Worm (Caenorhabditis elegans): ENCODE data around the gene zzz-1.

The zzz-1 gene

DNA sequence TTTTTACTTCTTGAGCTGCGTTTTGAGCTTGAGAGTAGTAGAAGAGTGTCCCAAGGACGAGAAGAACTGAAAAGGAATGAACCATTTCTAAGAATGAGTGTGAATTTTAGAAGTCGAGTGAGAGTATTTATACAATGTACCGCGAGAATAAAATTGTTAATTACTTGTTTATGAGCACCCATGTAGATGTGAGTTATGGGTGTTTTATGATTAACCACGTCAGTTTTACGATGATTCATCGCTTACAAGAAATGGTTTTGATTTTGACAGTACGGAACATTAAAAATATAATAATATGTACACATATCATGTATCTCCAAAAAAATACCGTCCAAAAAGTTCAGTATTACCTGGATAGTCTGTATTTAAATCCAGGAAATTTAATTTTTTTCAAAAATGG lies 45.4 kb upstream of the zzz-1 start, which contains the start of gene clec-221:
Gene clec-221, minus strand, starts transcription at position 101 of the 400 bp plus-strand sequence.
- no peak for TF ChIP-seq unc-86 (tag; optimal IDR thresholded peaks at IDR 0.05)
- no peak for TF ChIP-seq Y116A8C.19 (tag; optimal IDR thresholded peaks at IDR 0.05; ENCODE audit: borderline replicate concordance)

- TF ChIP-seq pqm-1 (tag; optimal IDR thresholded peaks at IDR 0.05) = no peak
- peak; percentile 47 for TF ChIP-seq nhr-47 (tag; optimal IDR thresholded peaks at IDR 0.05)
- peak; percentile 51 for TF ChIP-seq nhr-85 (tag)
- no peak for TF ChIP-seq ets-5 (GFP tag; IDR thresholded peaks at IDR 0.05)
- peak in 1 of 2 experiments; percentile 19 for TF ChIP-seq lin-35 (GFP tag; optimal IDR thresholded peaks at IDR 0.05)
- TF ChIP-seq efl-1 (optimal IDR thresholded peaks at IDR 0.05) = peak in 1 of 2 experiments; percentile 4
- peak in 1 of 2 experiments; percentile 80 for TF ChIP-seq efl-1 (GFP tag; optimal IDR thresholded peaks at IDR 0.05 in 1 of 2)
- no peak for TF ChIP-seq aly-2 (tag; optimal IDR thresholded peaks at IDR 0.05)
- no peak for TF ChIP-seq jun-1 (tag; optimal IDR thresholded peaks at IDR 0.05)
- no peak for TF ChIP-seq unc-30 (tag; optimal IDR thresholded peaks at IDR 0.05)
- TF ChIP-seq zag-1 (tag; optimal IDR thresholded peaks at IDR 0.05) = no peak
- TF ChIP-seq nhr-90 (tag; optimal IDR thresholded peaks at IDR 0.05; ENCODE audit: poor library complexity) = peak; percentile 34
- no peak for TF ChIP-seq sup-37 (GFP tag; optimal IDR thresholded peaks at IDR 0.05)
- TF ChIP-seq ama-1 (optimal IDR thresholded peaks at IDR 0.05) = no peak
- no peak for TF ChIP-seq alr-1 (tag; optimal IDR thresholded peaks at IDR 0.05; ENCODE audit: borderline replicate concordance)
- TF ChIP-seq nhr-71 (tag; optimal IDR thresholded peaks at IDR 0.05) = peak; percentile 67
- no peak for TF ChIP-seq grh-1 (GFP tag; IDR thresholded peaks at IDR 0.05)
- peak; percentile 50 for TF ChIP-seq lir-3 (tag; optimal IDR thresholded peaks at IDR 0.05; ENCODE audit: poor library complexity)
- 0 out of 2 replicates have a peak, but pooled peaks have one; percentile 20 for TF ChIP-seq nhr-19 (GFP tag; conservative IDR thresholded peaks at IDR 0.05)
- peak; percentile 4 for TF ChIP-seq xbp-1 (tag; optimal IDR thresholded peaks at IDR 0.05)
- TF ChIP-seq nhr-28 (tag; optimal IDR thresholded peaks at IDR 0.05) = no peak
- TF ChIP-seq hlh-17 (GFP tag; optimal IDR thresholded peaks at IDR 0.05; ENCODE audit: borderline replicate concordance) = no peak
- no peak for TF ChIP-seq fkh-4 (tag; optimal IDR thresholded peaks at IDR 0.05; ENCODE audit: borderline replicate concordance)
- no peak for TF ChIP-seq Y116A8C.19 (tag; optimal IDR thresholded peaks at IDR 0.05; ENCODE audit: borderline replicate concordance)
- TF ChIP-seq aha-1 (tag; optimal IDR thresholded peaks at IDR 0.05) = no peak
- TF ChIP-seq snu-23 (GFP tag; optimal IDR thresholded peaks at IDR 0.05) = peak; percentile 38
- TF ChIP-seq sox-4 (tag; optimal IDR thresholded peaks at IDR 0.05) = no peak
- 0 out of 2 replicates have a peak, but pooled peaks have one; percentile 21 for TF ChIP-seq ceh-88 (GFP tag; IDR thresholded peaks at IDR 0.05)
- no peak for TF ChIP-seq vab-15 (tag; optimal IDR thresholded peaks at IDR 0.05)
- no peak for TF ChIP-seq hlh-4 (tag; optimal IDR thresholded peaks at IDR 0.05)
- no peak for TF ChIP-seq nhr-77 (tag; optimal IDR thresholded peaks at IDR 0.05)
- TF ChIP-seq ztf-4 (tag; optimal IDR thresholded peaks at IDR 0.05) = peak; percentile 19
- TF ChIP-seq nhr-20 (tag; optimal IDR thresholded peaks at IDR 0.05) = peak; percentile 41
- TF ChIP-seq irx-1 (tag; optimal IDR thresholded peaks at IDR 0.05) = no peak
- no peak for TF ChIP-seq lsy-2 (tag; optimal IDR thresholded peaks at IDR 0.05)
Measured at ce11 chrV:10953471-10954155, 44.6 kb upstream of the zzz-1 start.

- TF ChIP-seq ama-1 (optimal IDR thresholded peaks at IDR 0.05) = peak; percentile 52
- no peak for TF ChIP-seq nhr-76 (tag; optimal IDR thresholded peaks at IDR 0.05)
- no peak for TF ChIP-seq hpl-2 (GFP tag; optimal IDR thresholded peaks at IDR 0.05)
- no peak for TF ChIP-seq ets-5 (GFP tag; IDR thresholded peaks at IDR 0.05)
- TF ChIP-seq lin-39 (tag; optimal IDR thresholded peaks at IDR 0.05) = peak; percentile 81
- no peak for TF ChIP-seq ces-1 (GFP tag; optimal IDR thresholded peaks at IDR 0.05)
- no peak for TF ChIP-seq nhr-237 (tag; optimal IDR thresholded peaks at IDR 0.05)
- peak; percentile 54; the same call in 1 of the 2 replicates for TF ChIP-seq mab-9 (GFP tag; IDR thresholded peaks at IDR 0.05)
- TF ChIP-seq unc-130 (tag; optimal IDR thresholded peaks at IDR 0.05) = peak; percentile 98
- no peak for TF ChIP-seq tlp-1 (tag; optimal IDR thresholded peaks at IDR 0.05)
- peak; percentile 74 for TF ChIP-seq xbp-1 (tag; optimal IDR thresholded peaks at IDR 0.05)
- TF ChIP-seq swsn-7 (tag; optimal IDR thresholded peaks at IDR 0.05) = peak; percentile 77
- peak; percentile 96 for TF ChIP-seq nhr-19 (GFP tag; conservative IDR thresholded peaks at IDR 0.05)
- TF ChIP-seq C16A3.4 (tag; optimal IDR thresholded peaks at IDR 0.05) = peak; percentile 66
- TF ChIP-seq nhr-47 (tag; optimal IDR thresholded peaks at IDR 0.05) = peak; percentile 83
- peak; percentile 21 for TF ChIP-seq zip-4 (GFP tag; optimal IDR thresholded peaks at IDR 0.05)
- TF ChIP-seq alr-1 (tag; optimal IDR thresholded peaks at IDR 0.05; ENCODE audit: borderline replicate concordance) = no peak
- TF ChIP-seq dsc-1 (tag; optimal IDR thresholded peaks at IDR 0.05) = peak; percentile 67
- no peak for TF ChIP-seq hlh-4 (tag; optimal IDR thresholded peaks at IDR 0.05)
- peak; percentile 96 for TF ChIP-seq lin-14 (GFP tag; optimal IDR thresholded peaks at IDR 0.05)
- no peak for TF ChIP-seq zag-1 (tag; optimal IDR thresholded peaks at IDR 0.05)
Measured at ce11 chrV:10951655-10952278, 42.8 kb upstream of the zzz-1 start, which contains the start of gene F17C11.4. Gene F17C11.4 (plus strand): TSS chrV:10951860.

Data from whole organism, L1 larva.